Worm (Caenorhabditis elegans): ENCODE results near the gene raga-1.

Gene raga-1

ce11 chrII:11290109-11290784 is 10.9 kb upstream of the raga-1 start, which contains the start of gene C47G2.3 (continued):
- TF ChIP-seq hlh-26 (GFP tag; conservative IDR thresholded peaks at IDR 0.05) (no peak), ceh-40 (GFP tag; IDR thresholded peaks at IDR 0.05) (no peak), mxl-1 (tag; optimal IDR thresholded peaks at IDR 0.05) (no peak), Y53F4B.3 (GFP tag; IDR thresholded peaks at IDR 0.05) (no peak), F23B12.7 (tag; optimal IDR thresholded peaks at IDR 0.05; ENCODE audit: insufficient read depth) (no peak), somi-1 (GFP tag; optimal IDR thresholded peaks at IDR 0.05) (no peak), rec-8 (tag; optimal IDR thresholded peaks at IDR 0.05) (peak in 1 of 2 experiments; percentile 25), nhr-90 (tag; optimal IDR thresholded peaks at IDR 0.05) (no peak), ceh-91 (GFP tag; IDR thresholded peaks at IDR 0.05) (peak; percentile 49; the same call in 1 of the 2 replicates), ztf-25 (GFP tag; IDR thresholded peaks at IDR 0.05) (0 out of 2 replicates have a peak, but pooled peaks have one; percentile 39), unc-130 (GFP tag; optimal IDR thresholded peaks at IDR 0.05) (peak; percentile 72), egl-44 (GFP tag; IDR thresholded peaks at IDR 0.05) (no peak), nhr-120 (GFP tag; IDR thresholded peaks at IDR 0.05) (no peak), repo-1 (tag; optimal IDR thresholded peaks at IDR 0.05) (no peak), aptf-2 (GFP tag; conservative IDR thresholded peaks at IDR 0.05) (no peak), pha-4 (tag; optimal IDR thresholded peaks at IDR 0.05) (no peak), nfya-1 (tag; optimal IDR thresholded peaks at IDR 0.05; ENCODE audit: borderline replicate concordance, insufficient read depth) (no peak), lin-35 (GFP tag; optimal IDR thresholded peaks at IDR 0.05) (peak in 1 of 3 experiments; percentile 78), let-526 (GFP tag; IDR thresholded peaks at IDR 0.05) (no peak), rpc-1 (optimal IDR thresholded peaks at IDR 0.05) (no peak), rpc-1 (tag; optimal IDR thresholded peaks at IDR 0.05) (no peak), madf-3 (GFP tag; IDR thresholded peaks at IDR 0.05) (0 out of 2 replicates have a peak, but pooled peaks have one; percentile 57), F55B11.4 (tag; optimal IDR thresholded peaks at IDR 0.05; ENCODE audit: borderline replicate concordance, insufficient read depth) (no peak), snpc-1.1 (tag; optimal IDR thresholded peaks at IDR 0.05; ENCODE audit: insufficient read depth) (no peak), lsl-1 (GFP tag; optimal IDR thresholded peaks at IDR 0.05) (peak; percentile 49), dox-1 (GFP tag; IDR thresholded peaks at IDR 0.05) (peak; percentile 31; the same call in 1 of the 2 replicates), F22D6.2 (tag; optimal IDR thresholded peaks at IDR 0.05) (no peak), B0019.2 (GFP tag; conservative IDR thresholded peaks at IDR 0.05) (no peak), egrh-3 (GFP tag; IDR thresholded peaks at IDR 0.05) (no peak), lin-40 (tag; optimal IDR thresholded peaks at IDR 0.05) (no peak), tbx-9 (tag; optimal IDR thresholded peaks at IDR 0.05; ENCODE audit: borderline replicate concordance) (no peak), hsf-1 (GFP tag; IDR thresholded peaks at IDR 0.05) (no peak), fkh-3 (tag; optimal IDR thresholded peaks at IDR 0.05) (no peak), T07F8.4 (tag; optimal IDR thresholded peaks at IDR 0.05) (no peak), hlh-12 (tag; optimal IDR thresholded peaks at IDR 0.05) (no peak), dpff-1 (tag; optimal IDR thresholded peaks at IDR 0.05) (no peak), T26A5.8 (tag; optimal IDR thresholded peaks at IDR 0.05) (no peak), aptf-3 (GFP tag; IDR thresholded peaks at IDR 0.05) (no peak), ama-1 (optimal IDR thresholded peaks at IDR 0.05) (no peak), ama-1 (GFP tag; optimal IDR thresholded peaks at IDR 0.05) (peak in 1 of 2 experiments; percentile 6), nhr-179 (tag; optimal IDR thresholded peaks at IDR 0.05) (no peak), nhr-27 (tag; optimal IDR thresholded peaks at IDR 0.05) (no peak), tbp1 (GFP tag; optimal IDR thresholded peaks at IDR 0.05) (peak; percentile 18), zim-3 (tag; optimal IDR thresholded peaks at IDR 0.05) (no peak), ceh-100 (GFP tag; IDR thresholded peaks at IDR 0.05) (no peak), B0035.1 (tag; optimal IDR thresholded peaks at IDR 0.05) (no peak), bed-2 (GFP tag; IDR thresholded peaks at IDR 0.05) (0 out of 2 replicates have a peak, but pooled peaks have one; percentile 51), hmg-1.2 (GFP tag; IDR thresholded peaks at IDR 0.05) (0 out of 2 replicates have a peak, but pooled peaks have one; percentile 8)

All from whole organism, young adult.